Worm (Caenorhabditis elegans): ENCODE results near the gene pigx-1.

DNA sequence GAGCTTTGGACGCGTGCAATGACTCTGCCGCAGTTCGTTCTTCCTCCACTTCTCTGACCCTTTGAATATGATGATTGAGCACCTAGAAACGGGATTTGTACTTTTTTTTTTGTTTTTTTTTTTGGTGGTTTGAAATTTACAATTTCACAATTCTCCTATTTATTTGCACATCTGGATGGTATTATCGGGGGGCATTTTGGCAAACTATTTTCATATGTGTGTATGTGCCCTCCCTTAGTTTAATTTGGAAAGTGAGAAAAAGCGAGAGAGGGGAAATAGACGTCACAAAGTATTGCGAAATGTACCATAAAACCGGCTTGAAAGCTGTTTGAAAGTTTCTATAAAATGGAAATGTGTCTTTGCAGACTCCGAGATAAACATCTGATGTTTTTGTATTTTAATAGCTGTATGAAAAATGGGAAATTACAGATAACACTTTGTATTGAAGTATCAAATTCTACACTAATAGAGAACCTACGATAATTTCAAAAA is 10.4 kb downstream of the pigx-1 start:
- no peak for TF ChIP-seq pag-3 (tag; optimal IDR thresholded peaks at IDR 0.05; ENCODE audit: borderline replicate concordance)
- no peak for TF ChIP-seq nfya-1 (tag; optimal IDR thresholded peaks at IDR 0.05)
